Worm (Caenorhabditis elegans) whole organism, dauer: ENCODE measurements around the gene C17H12.6.

Experiments used
- unc-62 ChIP-seq: sonication (generic microtip); optimal IDR thresholded peaks from 2 replicates; lab custom pipeline; 2017; ENCODE audit warnings: missing biosample characterization, missing genetic modification reagents, missing genetic modification characterization

C17H12.6 gene

ce11 chrIV:6809756-6810155 lies 12.6 kb downstream of the C17H12.6 start:
- TF ChIP-seq unc-62, result no peak

- TF ChIP-seq unc-62, result no peak
Observed at ce11 chrIV:6806475-6807063, 15.7 kb downstream of the C17H12.6 start, which contains the start of gene C17H12.10. C17H12.10 (plus strand) TSS chrIV:6806799.

- TF ChIP-seq unc-62, result no peak
Observed at ce11 chrIV:6804815-6805214, 17.5 kb downstream of the C17H12.6 start, which contains the start of gene C17H12.37. C17H12.37 (plus strand) TSS chrIV:6805115.

- no peak for TF ChIP-seq unc-62
Observed at ce11 chrIV:6803805-6804344, 18.4 kb downstream of the C17H12.6 start.

- no peak for TF ChIP-seq unc-62
Observed at ce11 chrIV:6803294-6803693, 19.0 kb downstream of the C17H12.6 start.

- TF ChIP-seq unc-62, result no peak
Observed at ce11 chrIV:6802132-6802531, 20.2 kb downstream of the C17H12.6 start, which contains the start of the genes cest-4 and C17H12.11. cest-4 (minus strand) TSS chrIV:6802337. C17H12.11 (plus strand) TSS chrIV:6802387.

ce11 chrIV:6795529-6795928 lies 26.8 kb downstream of the C17H12.6 start, which contains the start of the genes C17H12.3 and C17H12.12:
C17H12.3 (minus strand) TSS chrIV:6795629.
C17H12.12 (plus strand) TSS chrIV:6795924.
- no peak for TF ChIP-seq unc-62

ce11 chrIV:6793310-6793966 lies 28.9 kb downstream of the C17H12.6 start:
- no peak for TF ChIP-seq unc-62

- no peak for TF ChIP-seq unc-62
Observed at ce11 chrIV:6792380-6793309, 29.7 kb downstream of the C17H12.6 start.

- peak; percentile 34 for TF ChIP-seq unc-62
Observed at ce11 chrIV:6790438-6791124, 31.7 kb downstream of the C17H12.6 start, which contains the start of the genes C17H12.2 and vha-8. C17H12.2 (minus strand) TSS chrIV:6790488. vha-8 (plus strand) TSS chrIV:6791074.

ce11 chrIV:6789950-6790349 lies 32.4 kb downstream of the C17H12.6 start:
- no peak for TF ChIP-seq unc-62

ce11 chrIV:6785873-6786272 lies 36.4 kb downstream of the C17H12.6 start:
- TF ChIP-seq unc-62, result no peak

- no peak for TF ChIP-seq unc-62
Observed at ce11 chrIV:6785151-6785550, 37.2 kb downstream of the C17H12.6 start, which contains the start of gene dyci-1. dyci-1 (minus strand) TSS chrIV:6785272.

- no peak for TF ChIP-seq unc-62
Observed at ce11 chrIV:6777156-6777555, 45.1 kb downstream of the C17H12.6 start.

ce11 chrIV:6771556-6771955 lies 50.8 kb downstream of the C17H12.6 start:
- TF ChIP-seq unc-62, result no peak
